Fruit fly (Drosophila melanogaster) whole organism, pupa: Measurements from ENCODE around the gene Or92a.

Experiments
- CG10348 ChIP-seq: fragments of 200-800 bp; sonication (Bioruptor generic); IDR thresholded peaks from 2 replicates; pipeline ENCODE4 v1.3.6; 2022; ENCODE audit warnings: missing biosample characterization, missing genetic modification characterization
- CG12605 ChIP-seq: fragments of 200-800 bp; sonication (Bioruptor generic); IDR thresholded peaks from 2 replicates; pipeline ENCODE4 v1.3.6; 2022; ENCODE audit warnings: missing biosample characterization, missing genetic modification characterization
- CG13204 ChIP-seq: fragments of 200-800 bp; sonication (Bioruptor generic); optimal IDR thresholded peaks from 2 replicates; lab custom pipeline; 2018; ENCODE audit warnings: missing biosample characterization, mild to moderate bottlenecking, missing genetic modification characterization, moderate library complexity
- CG14655 ChIP-seq: fragments of 200-800 bp; sonication (Bioruptor generic); optimal IDR thresholded peaks from 3 replicates; lab custom pipeline; 2017; ENCODE audit warnings: mild to moderate bottlenecking, missing biosample characterization, missing genetic modification reagents, missing genetic modification characterization
- CG15710 ChIP-seq: fragments of 200-800 bp; sonication (Bioruptor generic); optimal IDR thresholded peaks from 2 replicates; lab custom pipeline; 2018; ENCODE audit warnings: missing biosample characterization, mild to moderate bottlenecking, missing genetic modification characterization, moderate library complexity
- CG17806 ChIP-seq: fragments of 200-800 bp; sonication (Bioruptor generic); optimal IDR thresholded peaks from 2 replicates; lab custom pipeline; 2018; ENCODE audit warnings: missing biosample characterization, mild to moderate bottlenecking, missing genetic modification characterization, moderate library complexity
- CG32121 ChIP-seq: fragments of 200-800 bp; sonication (Bioruptor generic); IDR thresholded peaks from 2 replicates; pipeline ENCODE4 v1.3.6; 2022; ENCODE audit warnings: missing biosample characterization, missing genetic modification characterization
- CG34367 ChIP-seq: fragments of 200-800 bp; sonication (Bioruptor generic); optimal IDR thresholded peaks from 2 replicates; lab custom pipeline; 2018; ENCODE audit warnings: missing biosample characterization, mild to moderate bottlenecking, missing genetic modification characterization
- CG4496 ChIP-seq: fragments of 200-800 bp; sonication (Bioruptor generic); IDR thresholded peaks from 3 replicates; pipeline ENCODE4 v1.3.6; 2022; ENCODE audit warnings: missing biosample characterization, missing genetic modification characterization
- CG8159 ChIP-seq: fragments of 200-800 bp; sonication (Bioruptor generic); optimal IDR thresholded peaks from 3 replicates; lab custom pipeline; 2018; ENCODE audit warnings: missing biosample characterization, mild to moderate bottlenecking, missing genetic modification characterization, moderate library complexity
- CG8301 ChIP-seq: fragments of 200-800 bp; sonication (Bioruptor generic); optimal IDR thresholded peaks from 2 replicates; lab custom pipeline; 2018; ENCODE audit warnings: missing biosample characterization, mild to moderate bottlenecking, missing genetic modification characterization
- CG9948 ChIP-seq: fragments of 200-800 bp; sonication (Bioruptor generic); optimal IDR thresholded peaks from 2 replicates; lab custom pipeline; 2018; ENCODE audit warnings: missing biosample characterization, mild to moderate bottlenecking, missing genetic modification characterization, moderate library complexity
- D1 ChIP-seq: fragments of 200-800 bp; sonication (Bioruptor generic); optimal IDR thresholded peaks from 2 replicates; lab custom pipeline; 2018; ENCODE audit warnings: missing biosample characterization, mild to moderate bottlenecking, missing genetic modification characterization, moderate library complexity
- EcR ChIP-seq: fragments of 200-800 bp; sonication (Bioruptor generic); optimal IDR thresholded peaks from 3 replicates; lab custom pipeline; 2019; ENCODE audit warnings: missing biosample characterization, missing genetic modification characterization, mild to moderate bottlenecking, moderate library complexity, missing genetic modification reagents
- Ets98B ChIP-seq: fragments of 200-800 bp; sonication (Bioruptor generic); IDR thresholded peaks from 2 replicates; pipeline ENCODE4 v1.3.6; 2022; ENCODE audit warnings: missing biosample characterization, missing genetic modification characterization
- Pif1A ChIP-seq: fragments of 200-800 bp; sonication (Bioruptor generic); optimal IDR thresholded peaks from 3 replicates; lab custom pipeline; 2016; ENCODE audit warnings: missing biosample characterization, missing genetic modification characterization
- Pif1B ChIP-seq: fragments of 200-800 bp; sonication (Bioruptor generic); optimal IDR thresholded peaks from 3 replicates; lab custom pipeline; 2016; ENCODE audit warnings: missing biosample characterization, missing genetic modification characterization
- Snoo ChIP-seq: fragments of 200-800 bp; sonication (Bioruptor generic); optimal IDR thresholded peaks from 3 replicates; lab custom pipeline; 2017; ENCODE audit warnings: missing biosample characterization, mild to moderate bottlenecking, missing genetic modification characterization, inconsistent platforms
- fd96Ca ChIP-seq: fragments of 200-800 bp; sonication (Bioruptor generic); IDR thresholded peaks from 3 replicates; pipeline ENCODE4 v1.3.6; 2022; ENCODE audit warnings: missing biosample characterization, missing genetic modification characterization
- gl ChIP-seq: fragments of 200-800 bp; sonication (Bioruptor generic); optimal IDR thresholded peaks from 2 replicates; lab custom pipeline; 2018; ENCODE audit warnings: missing biosample characterization, mild to moderate bottlenecking, missing genetic modification characterization
- rn ChIP-seq: fragments of 200-800 bp; sonication (Bioruptor generic); IDR thresholded peaks from 2 replicates; pipeline ENCODE4 v1.3.6; 2022; ENCODE audit warnings: missing biosample characterization, missing genetic modification characterization

Gene Or92a

dm6 chr3R:20545678-20546077 is 41.1 kb downstream of the Or92a start:
- TF ChIP-seq CG8159: no peak
- no peak for TF ChIP-seq CG15710
- TF ChIP-seq CG12605 (GFP tag; lab: Robert Waterston, UW): 0 out of 2 replicates have a peak, but pooled peaks have one; percentile 28
- no peak for TF ChIP-seq EcR (GFP tag; lab: Kevin White, UChicago)
- TF ChIP-seq CG13204 (GFP tag; lab: Kevin White, UChicago): no peak
- peak; percentile 23; the same call in 1 of the 3 replicates for TF ChIP-seq fd96Ca (GFP tag; lab: Robert Waterston, UW)
- TF ChIP-seq CG14655 (GFP tag; lab: Kevin White, UChicago): no peak
- no peak for TF ChIP-seq Pif1A (GFP tag; lab: Kevin White, UChicago)
- TF ChIP-seq CG4496 (GFP tag; lab: Robert Waterston, UW): 0 out of 3 replicates have a peak, but pooled peaks have one; percentile 40
- TF ChIP-seq CG34367 (tag; lab: Kevin White, UChicago): no peak
- no peak for TF ChIP-seq D1 (tag; lab: Kevin White, UChicago)
- no peak for TF ChIP-seq CG9948 (tag; lab: Kevin White, UChicago)
- TF ChIP-seq gl (tag; lab: Kevin White, UChicago): no peak
- TF ChIP-seq CG32121 (GFP tag; lab: Robert Waterston, UW): peak; percentile 26; the same call in 1 of the 2 replicates
- TF ChIP-seq Pif1B (GFP tag; lab: Kevin White, UChicago): no peak
- no peak for TF ChIP-seq Snoo
- no peak for TF ChIP-seq rn (GFP tag; lab: Robert Waterston, UW)
- TF ChIP-seq CG17806 (tag; lab: Kevin White, UChicago): no peak
- TF ChIP-seq CG8301: no peak
- TF ChIP-seq Ets98B (GFP tag; lab: Robert Waterston, UW): peak; percentile 45; the same call in 1 of the 2 replicates
- no peak for TF ChIP-seq CG10348 (GFP tag; lab: Robert Waterston, UW)

dm6 chr3R:20546662-20547620 is 42.4 kb downstream of the Or92a start:
- TF ChIP-seq EcR (GFP tag; lab: Kevin White, UChicago): no peak
- no peak for TF ChIP-seq CG12605 (GFP tag; lab: Robert Waterston, UW)
- 0 out of 3 replicates have a peak, but pooled peaks have one; percentile 20 for TF ChIP-seq fd96Ca (GFP tag; lab: Robert Waterston, UW)
- peak; percentile 18 for TF ChIP-seq CG14655 (GFP tag; lab: Kevin White, UChicago)
- TF ChIP-seq Pif1A (GFP tag; lab: Kevin White, UChicago): peak; percentile 17
- TF ChIP-seq CG4496 (GFP tag; lab: Robert Waterston, UW): 0 out of 3 replicates have a peak, but pooled peaks have one; percentile 6
- no peak for TF ChIP-seq CG13204 (GFP tag; lab: Kevin White, UChicago)
- TF ChIP-seq gl (tag; lab: Kevin White, UChicago): no peak
- TF ChIP-seq CG9948 (tag; lab: Kevin White, UChicago): no peak
- TF ChIP-seq, all 21 proteins: peak for 4

dm6 chr3R:20547758-20548157 is 43.2 kb downstream of the Or92a start:
- TF ChIP-seq CG15710 (peak; percentile 42), CG14655 (GFP tag; lab: Kevin White, UChicago) (no peak), gl (tag; lab: Kevin White, UChicago) (peak; percentile 70), CG8159 (no peak), Ets98B (GFP tag; lab: Robert Waterston, UW) (no peak), EcR (GFP tag; lab: Kevin White, UChicago) (peak; percentile 17), CG10348 (GFP tag; lab: Robert Waterston, UW) (no peak), rn (GFP tag; lab: Robert Waterston, UW) (no peak), Pif1A (GFP tag; lab: Kevin White, UChicago) (no peak), CG17806 (tag; lab: Kevin White, UChicago) (no peak), Pif1B (GFP tag; lab: Kevin White, UChicago) (no peak), CG34367 (tag; lab: Kevin White, UChicago) (no peak), Snoo (no peak), CG8301 (no peak), CG32121 (GFP tag; lab: Robert Waterston, UW) (no peak), CG12605 (GFP tag; lab: Robert Waterston, UW) (peak; percentile 42; the same call in 1 of the 2 replicates), CG9948 (tag; lab: Kevin White, UChicago) (no peak), fd96Ca (GFP tag; lab: Robert Waterston, UW) (0 out of 3 replicates have a peak, but pooled peaks have one; percentile 48), CG13204 (GFP tag; lab: Kevin White, UChicago) (peak; percentile 62), CG4496 (GFP tag; lab: Robert Waterston, UW) (peak; percentile 66), D1 (tag; lab: Kevin White, UChicago) (no peak)

dm6 chr3R:20548255-20548654 is 43.7 kb downstream of the Or92a start:
- TF ChIP-seq CG4496 (GFP tag; lab: Robert Waterston, UW): no peak
- no peak for TF ChIP-seq Pif1B (GFP tag; lab: Kevin White, UChicago)
- no peak for TF ChIP-seq CG13204 (GFP tag; lab: Kevin White, UChicago)
- no peak for TF ChIP-seq CG12605 (GFP tag; lab: Robert Waterston, UW)
- no peak for TF ChIP-seq CG8159
- TF ChIP-seq CG10348 (GFP tag; lab: Robert Waterston, UW): no peak
- no peak for TF ChIP-seq CG8301
- TF ChIP-seq CG32121 (GFP tag; lab: Robert Waterston, UW): no peak
